Worm (Caenorhabditis elegans) whole organism, young adult: ENCODE results near the gene Y37D8A.26.

ENCODE experiments used
- B0336.3 ChIP-seq: fragments of 200-800 bp; sonication (Bioruptor generic); IDR thresholded peaks from 2 replicates; pipeline ENCODE4 v1.3.6; 2022; ENCODE audit warnings: missing genetic modification characterization, missing compliant biosample characterization
- C17E4.6 ChIP-seq: fragments of 200-800 bp; sonication (Bioruptor generic); IDR thresholded peaks from 2 replicates; pipeline ENCODE4 v1.3.6; 2022; ENCODE audit warnings: missing genetic modification reagents, missing genetic modification characterization, missing compliant biosample characterization
- D2030.7 ChIP-seq: fragments of 200-800 bp; sonication (Bioruptor generic); IDR thresholded peaks from 2 replicates; pipeline ENCODE4 v1.3.6; 2022; ENCODE audit warnings: missing genetic modification reagents, missing genetic modification characterization, missing compliant biosample characterization
- F10E7.11 ChIP-seq: sonication (generic microtip); optimal IDR thresholded peaks from 2 replicates; lab custom pipeline; 2017; ENCODE audit warnings: mild to moderate bottlenecking, missing genetic modification characterization, moderate library complexity, missing compliant biosample characterization
- F33H1.4 ChIP-seq: fragments of 200-800 bp; sonication (Bioruptor generic); IDR thresholded peaks from 2 replicates; pipeline ENCODE4 v1.3.6; 2022; ENCODE audit warnings: missing genetic modification reagents, missing genetic modification characterization, missing compliant biosample characterization
- F39B2.1 ChIP-seq: fragments of 200-800 bp; sonication (Bioruptor generic); IDR thresholded peaks from 2 replicates; pipeline ENCODE4 v1.3.6; 2022; ENCODE audit warnings: missing genetic modification reagents, missing genetic modification characterization, missing compliant biosample characterization
- F49E8.2 ChIP-seq: sonication (generic microtip); optimal IDR thresholded peaks from 3 replicates; lab custom pipeline; 2017; ENCODE audit warnings: missing genetic modification characterization, mild to moderate bottlenecking, missing compliant biosample characterization, antibody characterized with exemption, moderate library complexity; ENCODE audit not compliant: insufficient read depth
- F52B5.7 ChIP-seq: sonication (generic microtip); optimal IDR thresholded peaks from 2 replicates; lab custom pipeline; 2016; ENCODE audit warnings: mild to moderate bottlenecking, missing genetic modification characterization, missing compliant biosample characterization
- F57C9.4 ChIP-seq: sonication (generic microtip); optimal IDR thresholded peaks from 2 replicates; lab custom pipeline; 2017; ENCODE audit warnings: mild to moderate bottlenecking, missing genetic modification characterization, missing compliant biosample characterization
- Y53G8AR.9 ChIP-seq: fragments of 200-800 bp; sonication (Bioruptor generic); conservative IDR thresholded peaks from 2 replicates; pipeline ENCODE4 v1.3.6; 2022; ENCODE audit warnings: missing genetic modification reagents, missing genetic modification characterization, missing compliant biosample characterization
- aptf-2 ChIP-seq: fragments of 200-800 bp; sonication (Bioruptor generic); conservative IDR thresholded peaks from 2 replicates; pipeline ENCODE4 v1.3.6; 2022; ENCODE audit warnings: missing genetic modification reagents, missing genetic modification characterization, missing compliant biosample characterization
- athp-1 ChIP-seq: sonication (generic microtip); optimal IDR thresholded peaks from 2 replicates; lab custom pipeline; 2017; ENCODE audit warnings: mild to moderate bottlenecking, missing genetic modification characterization, missing compliant biosample characterization
- attf-6 ChIP-seq: fragments of 200-800 bp; sonication (Bioruptor generic); IDR thresholded peaks from 2 replicates; pipeline ENCODE4 v1.3.6; 2022; ENCODE audit warnings: missing genetic modification reagents, missing genetic modification characterization, missing compliant biosample characterization
- chd-7 ChIP-seq: sonication (generic microtip); optimal IDR thresholded peaks from 2 replicates; lab custom pipeline; 2016; ENCODE audit warnings: mild to moderate bottlenecking, missing genetic modification characterization, moderate library complexity, missing compliant biosample characterization
- efl-1 ChIP-seq: fragments of 150-350 bp; optimal IDR thresholded peaks from 2 replicates; lab custom pipeline; 2014; ENCODE audit warnings: missing biosample characterization, missing genetic modification reagents, missing genetic modification characterization
- egl-44 ChIP-seq: fragments of 200-800 bp; sonication (Bioruptor generic); IDR thresholded peaks from 2 replicates; pipeline ENCODE4 v1.3.6; 2022; ENCODE audit warnings: missing genetic modification reagents, missing genetic modification characterization, missing compliant biosample characterization
- him-1 ChIP-seq: sonication (generic microtip); optimal IDR thresholded peaks from 2 replicates; lab custom pipeline; 2016; ENCODE audit warnings: missing genotype, missing genetic modification reagents, missing genetic modification characterization, missing compliant biosample characterization
- hmg-1.2 ChIP-seq: fragments of 200-800 bp; sonication (Bioruptor generic); IDR thresholded peaks from 2 replicates; pipeline ENCODE4 v1.3.6; 2022; ENCODE audit warnings: missing genetic modification reagents, missing genetic modification characterization, missing compliant biosample characterization
- lag-1 ChIP-seq: fragments of 200-800 bp; sonication (Bioruptor generic); IDR thresholded peaks from 2 replicates; pipeline ENCODE4 v1.3.6; 2022; ENCODE audit warnings: missing genetic modification reagents, missing genetic modification characterization, missing compliant biosample characterization
- let-526 ChIP-seq: fragments of 200-800 bp; sonication (Bioruptor generic); IDR thresholded peaks from 2 replicates; pipeline ENCODE4 v1.3.6; 2022; ENCODE audit warnings: missing genetic modification reagents, missing genetic modification characterization, missing compliant biosample characterization
- lir-1 ChIP-seq: fragments of 200-800 bp; sonication (Bioruptor generic); conservative IDR thresholded peaks from 2 replicates; pipeline ENCODE4 v1.3.6; 2022; ENCODE audit warnings: missing genetic modification reagents, missing genetic modification characterization, missing compliant biosample characterization
- lsl-1 ChIP-seq: fragments of 200-800 bp; sonication (Bioruptor generic); optimal IDR thresholded peaks from 2 replicates; lab custom pipeline; 2018; ENCODE audit warnings: mild to moderate bottlenecking, missing genetic modification characterization, moderate library complexity, missing compliant biosample characterization
- mcd-1 ChIP-seq: fragments of 200-800 bp; sonication (Bioruptor generic); IDR thresholded peaks from 2 replicates; pipeline ENCODE4 v1.3.6; 2022; ENCODE audit warnings: missing genetic modification reagents, missing genetic modification characterization, missing compliant biosample characterization
- mel-28 ChIP-seq: sonication (generic microtip); optimal IDR thresholded peaks from 2 replicates; lab custom pipeline; 2016; ENCODE audit warnings: borderline replicate concordance, mild to moderate bottlenecking, missing genetic modification characterization, missing compliant biosample characterization
- nfyb-1 ChIP-seq: fragments of 200-800 bp; sonication (Bioruptor generic); IDR thresholded peaks from 2 replicates; pipeline ENCODE4 v1.3.6; 2022; ENCODE audit warnings: missing genetic modification reagents, missing genetic modification characterization, missing compliant biosample characterization
- nhr-179 ChIP-seq: sonication (generic microtip); optimal IDR thresholded peaks from 2 replicates; lab custom pipeline; 2016; ENCODE audit warnings: mild to moderate bottlenecking, missing genetic modification characterization, missing compliant biosample characterization
- pha-4 ChIP-seq: fragments of 150-350 bp; sonication (generic microtip); optimal IDR thresholded peaks from 2 replicates; lab custom pipeline; 2014; ENCODE audit warnings: missing biosample characterization, missing genetic modification reagents, missing genetic modification characterization
- repo-1 ChIP-seq: sonication (generic microtip); optimal IDR thresholded peaks from 2 replicates; lab custom pipeline; 2017; ENCODE audit warnings: mild to moderate bottlenecking, missing genetic modification characterization, missing compliant biosample characterization
- snpc-3.4 ChIP-seq: sonication (generic microtip); optimal IDR thresholded peaks from 2 replicates; lab custom pipeline; 2017; ENCODE audit warnings: missing genetic modification characterization, mild to moderate bottlenecking, missing compliant biosample characterization, antibody characterized with exemption, moderate library complexity, missing genotype, missing genetic modification reagents
- tlf-1 ChIP-seq: fragments of 200-800 bp; sonication (Bioruptor generic); optimal IDR thresholded peaks from 2 replicates; lab custom pipeline; 2018; ENCODE audit warnings: mild to moderate bottlenecking, missing genetic modification characterization, missing compliant biosample characterization
- unc-130 ChIP-seq: sonication (generic microtip); optimal IDR thresholded peaks from 2 replicates; lab custom pipeline; 2016; ENCODE audit warnings: missing genetic modification reagents, missing genetic modification characterization, missing compliant biosample characterization
- zim-3 ChIP-seq: sonication (generic microtip); optimal IDR thresholded peaks from 2 replicates; lab custom pipeline; 2017; ENCODE audit warnings: mild to moderate bottlenecking, missing genetic modification characterization, moderate library complexity, missing compliant biosample characterization
- ztf-22 ChIP-seq: fragments of 200-800 bp; sonication (Bioruptor generic); optimal IDR thresholded peaks from 2 replicates; lab custom pipeline; 2018; ENCODE audit warnings: mild to moderate bottlenecking, missing genetic modification characterization, moderate library complexity, missing compliant biosample characterization
- ztf-28 ChIP-seq: fragments of 200-800 bp; sonication (Bioruptor generic); IDR thresholded peaks from 2 replicates; pipeline ENCODE4 v1.3.6; 2022; ENCODE audit warnings: missing genetic modification reagents, missing genetic modification characterization, missing compliant biosample characterization
- ztf-6 ChIP-seq: fragments of 200-800 bp; sonication (Bioruptor generic); IDR thresholded peaks from 2 replicates; pipeline ENCODE4 v1.3.6; 2022; ENCODE audit warnings: missing genetic modification reagents, missing genetic modification characterization, missing compliant biosample characterization

Y37D8A.26 gene

ce11 chrIII:12874606-12875066 is 18.1 kb upstream of the Y37D8A.26 start, which contains the start of the genes mrg-1 and spcs-2 (continued):
- peak; percentile 64 for TF ChIP-seq hmg-1.2

- TF ChIP-seq tlf-1 (GFP tag; lab: Kevin White, UChicago) (no peak), C17E4.6 (GFP tag; lab: Robert Waterston, UW) (no peak), F57C9.4 (tag; lab: Kevin White, UChicago) (no peak), D2030.7 (0 out of 2 replicates have a peak, but pooled peaks have one; percentile 7), efl-1 (GFP tag; lab: Kevin White, UChicago) (peak; percentile 52)
Observed at ce11 chrIII:12870060-12870696, 13.7 kb upstream of the Y37D8A.26 start, which contains the start of gene Y37D8A.6. Y37D8A.6 (minus strand) TSS chrIII:12870297.

- no peak for TF ChIP-seq lag-1
- TF ChIP-seq lir-1 (GFP tag; lab: Robert Waterston, UW): no peak
- no peak for TF ChIP-seq F33H1.4
- TF ChIP-seq F39B2.1: no peak
- no peak for TF ChIP-seq Y53G8AR.9 (GFP tag; lab: Robert Waterston, UW)
- TF ChIP-seq pha-4 (tag; lab: Kevin White, UChicago): no peak
- no peak for TF ChIP-seq egl-44 (GFP tag; lab: Robert Waterston, UW)
- no peak for TF ChIP-seq snpc-3.4 (tag; lab: Kevin White, UChicago)
- no peak for TF ChIP-seq ztf-28 (GFP tag; lab: Robert Waterston, UW)
- TF ChIP-seq unc-130: no peak
- no peak for TF ChIP-seq him-1 (tag; lab: Kevin White, UChicago)
- no peak for TF ChIP-seq chd-7 (tag; lab: Kevin White, UChicago)
- no peak for TF ChIP-seq let-526 (GFP tag; lab: Robert Waterston, UW)
Observed at ce11 chrIII:12864648-12865047, 8.1 kb upstream of the Y37D8A.26 start, which contains the start of gene Y37D8A.8. Y37D8A.8 (plus strand) TSS chrIII:12864948.

ce11 chrIII:12860119-12860518 is 3.6 kb upstream of the Y37D8A.26 start:
- no peak for TF ChIP-seq ztf-6
- no peak for TF ChIP-seq lag-1
- TF ChIP-seq mel-28 (tag; lab: Kevin White, UChicago): no peak
- TF ChIP-seq pha-4 (tag; lab: Kevin White, UChicago): no peak
- TF ChIP-seq, all 124 proteins: peak for 0

- no peak for TF ChIP-seq B0336.3
- TF ChIP-seq zim-3 (tag; lab: Kevin White, UChicago): no peak
- TF ChIP-seq F10E7.11 (tag; lab: Kevin White, UChicago): no peak
- TF ChIP-seq mcd-1 (GFP tag; lab: Robert Waterston, UW): no peak
- TF ChIP-seq nhr-179 (tag; lab: Kevin White, UChicago): no peak
- no peak for TF ChIP-seq aptf-2 (GFP tag; lab: Robert Waterston, UW)
- TF ChIP-seq F52B5.7: no peak
- no peak for TF ChIP-seq repo-1 (tag; lab: Kevin White, UChicago)
- no peak for TF ChIP-seq ztf-6
- TF ChIP-seq athp-1 (tag; lab: Kevin White, UChicago): no peak
- TF ChIP-seq F49E8.2 (tag; lab: Kevin White, UChicago): no peak
- no peak for TF ChIP-seq lsl-1
- no peak for TF ChIP-seq ztf-22 (GFP tag; lab: Kevin White, UChicago)
- TF ChIP-seq nfyb-1 (GFP tag; lab: Robert Waterston, UW): no peak
- TF ChIP-seq attf-6: no peak
- TF ChIP-seq, all 124 proteins: peak for 0
Observed at ce11 chrIII:12855394-12855793, 1.1 kb downstream of the Y37D8A.26 start, which contains the start of gene Y37D8A.5. Y37D8A.5 (minus strand) TSS chrIII:12855494.
